Worm (Caenorhabditis elegans) whole organism, mixed stage, embryonic: ENCODE measurements around the gene M116.5.
A peak's percentile ranks its signal among the peaks of the same experiment; 100 is the strongest.
"Not testable (repeated sequence)": the region's sequence is repeated elsewhere in the genome, so short reads cannot be mapped to it uniquely, and the experiment has no call there.

Experiments
- M03D4.4 ChIP-seq: sonication (generic microtip); optimal IDR thresholded peaks from 2 replicates; lab custom pipeline; 2017; ENCODE audit warnings: mild to moderate bottlenecking, missing genetic modification characterization, missing compliant biosample characterization
- bed-3 ChIP-seq: fragments of 200-800 bp; sonication (Bioruptor generic); optimal IDR thresholded peaks from 3 replicates; lab custom pipeline; 2018; ENCODE audit warnings: mild to moderate bottlenecking, missing genetic modification characterization, moderate library complexity, missing compliant biosample characterization
- blmp-1 ChIP-seq: fragments of 150-350 bp; optimal IDR thresholded peaks from 2 replicates; lab custom pipeline; 2014; ENCODE audit warnings: missing biosample characterization, missing genetic modification characterization
- ceh-39 ChIP-seq: fragments of 150-350 bp; optimal IDR thresholded peaks from 2 replicates; lab custom pipeline; 2014; ENCODE audit warnings: missing biosample characterization, missing genetic modification characterization
- ceh-43 ChIP-seq: fragments of 200-800 bp; sonication (Bioruptor generic); optimal IDR thresholded peaks from 2 replicates; lab custom pipeline; 2018; ENCODE audit warnings: mild to moderate bottlenecking, missing genetic modification characterization, moderate library complexity, missing compliant biosample characterization
- ceh-83 ChIP-seq: fragments of 200-800 bp; sonication (Bioruptor generic); optimal IDR thresholded peaks from 2 replicates; lab custom pipeline; 2018; ENCODE audit warnings: mild to moderate bottlenecking, missing genetic modification characterization, missing compliant biosample characterization
- ces-1 ChIP-seq: fragments of 150-350 bp; optimal IDR thresholded peaks from 2 replicates; lab custom pipeline; 2014; ENCODE audit warnings: missing biosample characterization, missing genetic modification reagents, missing genetic modification characterization
- cnd-1 ChIP-seq: fragments of 200-800 bp; sonication (Bioruptor generic); optimal IDR thresholded peaks from 2 replicates; lab custom pipeline; 2018; ENCODE audit warnings: mild to moderate bottlenecking, missing genetic modification characterization, missing compliant biosample characterization
- elt-1 ChIP-seq: sonication (generic microtip); optimal IDR thresholded peaks from 2 replicates; lab custom pipeline; 2017; ENCODE audit warnings: missing genetic modification characterization, mild to moderate bottlenecking, missing compliant biosample characterization, antibody characterized with exemption, moderate library complexity, borderline replicate concordance; ENCODE audit not compliant: insufficient read depth
- elt-3 ChIP-seq: fragments of 150-350 bp; optimal IDR thresholded peaks from 2 replicates; lab custom pipeline; 2014; ENCODE audit warnings: missing biosample characterization, missing genetic modification characterization
- ham-2 ChIP-seq: fragments of 200-800 bp; sonication (Bioruptor generic); optimal IDR thresholded peaks from 2 replicates; lab custom pipeline; 2018; ENCODE audit warnings: mild to moderate bottlenecking, missing genetic modification characterization, missing compliant biosample characterization
- hlh-1 ChIP-seq: fragments of 150-350 bp; optimal IDR thresholded peaks from 2 replicates; lab custom pipeline; 2014; ENCODE audit warnings: missing biosample characterization, missing genetic modification reagents, missing genetic modification characterization
- lin-32 ChIP-seq: fragments of 200-800 bp; sonication (Bioruptor generic); optimal IDR thresholded peaks from 2 replicates; lab custom pipeline; 2018; ENCODE audit warnings: mild to moderate bottlenecking, missing genetic modification characterization, missing compliant biosample characterization
- lsy-2 ChIP-seq: fragments of 150-350 bp; optimal IDR thresholded peaks from 2 replicates; lab custom pipeline; 2014; ENCODE audit warnings: missing biosample characterization, missing genetic modification characterization
- mep-1 ChIP-seq: fragments of 150-350 bp; optimal IDR thresholded peaks from 2 replicates; lab custom pipeline; 2017; ENCODE audit warnings: missing biosample characterization, missing genetic modification reagents, missing genetic modification characterization, inconsistent platforms
- mls-2 ChIP-seq: sonication (generic microtip); optimal IDR thresholded peaks from 2 replicates; lab custom pipeline; 2016; ENCODE audit warnings: mild to moderate bottlenecking, missing genetic modification characterization, moderate library complexity, missing compliant biosample characterization
- nhr-12 ChIP-seq: fragments of 150-350 bp; optimal IDR thresholded peaks from 2 replicates; lab custom pipeline; 2014; ENCODE audit warnings: missing biosample characterization, missing genetic modification characterization
- nhr-2 ChIP-seq: fragments of 150-350 bp; optimal IDR thresholded peaks from 2 replicates; lab custom pipeline; 2014; ENCODE audit warnings: missing biosample characterization, missing genetic modification characterization
- pha-4 ChIP-seq: fragments of 150-350 bp; optimal IDR thresholded peaks from 2 replicates; lab custom pipeline; 2018; ENCODE audit warnings: missing biosample characterization, missing genetic modification reagents, missing genetic modification characterization
- sem-2 ChIP-seq: fragments of 200-800 bp; sonication (Bioruptor generic); optimal IDR thresholded peaks from 2 replicates; lab custom pipeline; 2018; ENCODE audit warnings: mild to moderate bottlenecking, missing genetic modification characterization, missing compliant biosample characterization
- snpc-4 ChIP-seq: fragments of 150-350 bp; optimal IDR thresholded peaks from 2 replicates; lab custom pipeline; 2014; ENCODE audit warnings: missing biosample characterization, missing genetic modification characterization
- sptf-1 ChIP-seq: sonication (generic microtip); optimal IDR thresholded peaks from 2 replicates; lab custom pipeline; 2017; ENCODE audit warnings: mild to moderate bottlenecking, missing genetic modification characterization, moderate library complexity, missing compliant biosample characterization
- tbx-8 ChIP-seq: fragments of 200-800 bp; sonication (Bioruptor generic); optimal IDR thresholded peaks from 2 replicates; lab custom pipeline; 2018; ENCODE audit warnings: mild to moderate bottlenecking, missing genetic modification characterization, moderate library complexity, missing compliant biosample characterization
- unc-120 ChIP-seq: sonication (generic microtip); optimal IDR thresholded peaks from 2 replicates; lab custom pipeline; 2017; ENCODE audit warnings: missing genetic modification characterization, missing compliant biosample characterization; ENCODE audit not compliant: poor library complexity, severe bottlenecking
- unc-39 ChIP-seq: fragments of 150-350 bp; optimal IDR thresholded peaks from 2 replicates; lab custom pipeline; 2014; ENCODE audit warnings: missing biosample characterization, missing genetic modification characterization
- unc-62 ChIP-seq: fragments of 150-350 bp; optimal IDR thresholded peaks from 2 replicates; lab custom pipeline; 2014; ENCODE audit warnings: missing biosample characterization, missing genetic modification reagents, missing genetic modification characterization
- zip-8 ChIP-seq: fragments of 150-350 bp; optimal IDR thresholded peaks from 2 replicates; lab custom pipeline; 2014; ENCODE audit warnings: missing biosample characterization, missing genetic modification characterization

M116.5 gene

DNA sequence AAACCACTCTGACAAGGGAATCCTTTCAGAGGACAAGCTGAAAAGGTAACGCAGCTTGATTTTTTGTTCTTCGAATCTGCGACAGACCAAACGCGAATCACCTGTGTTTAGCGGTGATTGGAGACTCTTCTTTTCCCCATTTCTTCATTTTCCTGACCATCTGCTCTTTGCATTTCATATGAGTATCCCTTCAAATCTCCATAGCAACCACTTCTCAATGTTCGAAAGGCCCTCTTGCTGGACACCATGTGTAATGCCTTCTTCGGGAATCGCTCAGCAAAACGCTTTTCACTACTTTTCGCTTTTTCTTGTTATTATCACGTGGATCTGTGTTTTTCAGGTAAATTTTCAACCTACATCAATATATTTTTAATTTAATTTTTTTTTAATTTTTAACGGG is 5.7 kb upstream of the M116.5 start, which contains the start of the genes T26A8.3 and tmem-231:
T26A8.3 (minus strand) TSS at position 101 of the 400 bp plus-strand sequence.
tmem-231 (plus strand) TSS at position 249 of the 400 bp plus-strand sequence.
- TF ChIP-seq zip-8 (tag; lab: Kevin White, UChicago) (no peak), elt-1 (tag; lab: Kevin White, UChicago) (no peak), unc-62 (GFP tag; lab: Kevin White, UChicago) (no peak), ceh-43 (GFP tag; lab: Kevin White, UChicago) (no peak), unc-39 (tag; lab: Kevin White, UChicago) (no peak), M03D4.4 (tag; lab: Kevin White, UChicago) (no peak), ceh-83 (GFP tag; lab: Kevin White, UChicago) (no peak), ceh-39 (tag; lab: Kevin White, UChicago) (no peak), unc-120 (tag; lab: Kevin White, UChicago) (no peak), bed-3 (GFP tag; lab: Kevin White, UChicago) (no peak), sem-2 (GFP tag; lab: Kevin White, UChicago) (no peak)

DNA sequence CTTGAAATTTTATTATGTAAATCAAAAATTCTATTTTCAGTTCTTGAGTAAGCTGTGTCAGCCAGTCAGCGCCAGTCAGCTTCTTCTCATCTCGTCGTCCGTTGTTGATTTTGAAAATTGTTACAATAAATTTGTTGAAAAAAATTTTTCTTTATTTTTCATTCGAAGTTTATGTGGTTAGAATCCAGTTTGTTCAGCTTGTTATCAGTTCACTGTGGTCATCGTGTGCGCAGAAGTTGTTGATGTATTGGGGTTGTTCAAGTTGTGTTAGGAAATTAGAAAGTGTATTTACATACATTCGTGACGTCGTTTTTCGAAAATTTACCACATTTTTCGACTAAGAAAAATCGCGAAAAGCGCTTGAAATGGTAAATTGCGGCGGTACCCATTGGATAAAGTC is 23.0 kb downstream of the M116.5 start:
- TF ChIP-seq lsy-2 (tag; lab: Kevin White, UChicago) (no peak), bed-3 (GFP tag; lab: Kevin White, UChicago) (no peak), ceh-39 (tag; lab: Kevin White, UChicago) (no peak), nhr-12 (no peak), elt-3 (no peak), snpc-4 (tag; lab: Kevin White, UChicago) (no peak), sem-2 (GFP tag; lab: Kevin White, UChicago) (no peak), nhr-2 (no peak), unc-120 (tag; lab: Kevin White, UChicago) (no peak)
- TF ChIP-seq, all 35 proteins: peak for 0

DNA sequence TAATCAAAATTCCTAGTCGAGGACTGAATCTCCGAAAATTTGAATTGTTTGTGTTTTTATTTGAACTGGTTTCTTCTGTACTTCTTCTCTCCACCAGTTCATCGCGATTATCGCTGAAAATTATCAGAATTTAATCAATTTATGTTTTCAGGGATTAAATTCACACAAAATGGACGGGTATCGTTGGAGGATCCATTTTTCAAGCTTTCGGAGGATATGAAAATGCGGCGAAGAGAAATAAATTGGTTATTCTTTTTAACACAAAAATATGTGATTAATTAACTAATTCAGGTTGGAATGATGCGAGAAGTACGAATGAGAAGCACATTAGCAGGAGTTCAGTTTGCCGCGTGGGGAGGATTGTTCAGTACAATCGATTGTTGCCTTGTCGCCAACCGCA is 24.5 kb downstream of the M116.5 start, which contains the start of gene timm-17B.2:
timm-17B.2 (plus strand) TSS at position 301 of the 400 bp plus-strand sequence.
- no peak for TF ChIP-seq nhr-2
- TF ChIP-seq ceh-83 (GFP tag; lab: Kevin White, UChicago): no peak
- TF ChIP-seq zip-8 (tag; lab: Kevin White, UChicago): no peak
- TF ChIP-seq elt-1 (tag; lab: Kevin White, UChicago): no peak
- TF ChIP-seq sem-2 (GFP tag; lab: Kevin White, UChicago): no peak
- TF ChIP-seq tbx-8 (GFP tag; lab: Kevin White, UChicago): no peak
- TF ChIP-seq snpc-4 (tag; lab: Kevin White, UChicago): no peak
- no peak for TF ChIP-seq bed-3 (GFP tag; lab: Kevin White, UChicago)
- no peak for TF ChIP-seq sptf-1 (tag; lab: Kevin White, UChicago)
- TF ChIP-seq blmp-1: no peak
- no peak for TF ChIP-seq pha-4
- no peak for TF ChIP-seq mep-1 (tag; lab: Kevin White, UChicago)
- no peak for TF ChIP-seq lin-32
- TF ChIP-seq unc-62 (GFP tag; lab: Kevin White, UChicago): no peak
- no peak for TF ChIP-seq unc-120 (tag; lab: Kevin White, UChicago)
- TF ChIP-seq cnd-1 (tag; lab: Kevin White, UChicago): no peak
- TF ChIP-seq ces-1 (GFP tag; lab: Kevin White, UChicago): no peak

ce11 chrIV:8394105-8394504 is 26.8 kb downstream of the M116.5 start, which contains the start of gene D2096.11:
Gene D2096.11, minus strand, starts transcription at chrIV:8394205.
- TF ChIP-seq elt-1 (tag; lab: Kevin White, UChicago) (no peak), ham-2 (GFP tag; lab: Kevin White, UChicago) (no peak)

- TF ChIP-seq lin-32; mls-2; sptf-1 (tag; lab: Kevin White, UChicago): not testable (repeated sequence)
These were observed 31.7 kb downstream of the M116.5 start, which contains the start of gene D2096.10 for ce11 chrIV:8389139-8389538. Gene D2096.10, minus strand, starts transcription at chrIV:8389239.

DNA sequence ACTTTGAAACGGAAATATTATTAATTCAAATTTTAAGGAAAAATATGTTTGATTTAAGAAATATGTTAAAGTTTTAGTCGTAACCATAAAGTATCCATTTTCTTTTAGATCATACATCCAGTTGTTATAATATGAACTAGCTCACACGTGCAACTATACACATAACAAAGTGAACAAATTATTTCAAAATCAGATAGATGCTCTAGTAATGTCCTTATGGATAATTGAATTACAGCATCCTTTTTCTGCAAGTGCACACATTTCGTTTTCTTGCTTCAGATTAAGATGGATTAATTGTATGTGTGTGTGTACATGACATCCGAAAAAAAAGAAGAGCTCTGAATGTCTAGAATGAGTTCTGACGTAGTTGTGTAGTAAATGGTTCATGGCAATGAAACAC is 35.2 kb downstream of the M116.5 start:
- TF ChIP-seq hlh-1 (tag; lab: Kevin White, UChicago) (no peak), ces-1 (GFP tag; lab: Kevin White, UChicago) (peak; percentile 78)
